Fruit fly (Drosophila melanogaster) whole organism, prepupa: ENCODE results near the gene CG6569.

Experiments used
- CG10631 ChIP-seq: fragments of 200-800 bp; sonication (Bioruptor generic); optimal IDR thresholded peaks from 2 replicates; lab custom pipeline; 2016; ENCODE audit warnings: missing biosample characterization, missing genetic modification characterization
- CG11294 ChIP-seq: fragments of 200-800 bp; sonication (Bioruptor generic); IDR thresholded peaks from 2 replicates; pipeline ENCODE4 v1.3.6; 2022; ENCODE audit warnings: missing biosample characterization, missing genetic modification characterization
- CG11762 ChIP-seq: fragments of 200-800 bp; sonication (Bioruptor generic); optimal IDR thresholded peaks from 3 replicates; lab custom pipeline; 2016; ENCODE audit warnings: missing biosample characterization, missing genetic modification characterization; ENCODE audit not compliant: insufficient read depth
- CG11902 ChIP-seq: fragments of 200-800 bp; sonication (Bioruptor generic); optimal IDR thresholded peaks from 3 replicates; lab custom pipeline; 2016; ENCODE audit warnings: missing biosample characterization, missing genetic modification characterization
- CG15336 ChIP-seq: fragments of 200-800 bp; sonication (Bioruptor generic); IDR thresholded peaks from 2 replicates; pipeline ENCODE4 v1.3.6; 2022; ENCODE audit warnings: missing biosample characterization, missing genetic modification characterization
- CG1621 ChIP-seq: fragments of 200-800 bp; sonication (Bioruptor generic); optimal IDR thresholded peaks from 3 replicates; lab custom pipeline; 2018; ENCODE audit warnings: missing biosample characterization, mild to moderate bottlenecking, missing genetic modification characterization
- CG16779 ChIP-seq: fragments of 200-800 bp; sonication (Bioruptor generic); optimal IDR thresholded peaks from 3 replicates; lab custom pipeline; 2017; ENCODE audit warnings: missing biosample characterization, mild to moderate bottlenecking, missing genetic modification characterization
- CG3032 ChIP-seq: fragments of 200-800 bp; optimal IDR thresholded peaks from 2 replicates; lab custom pipeline; 2019; ENCODE audit warnings: missing biosample characterization, mild to moderate bottlenecking, missing genetic modification characterization, moderate library complexity
- CG31627 ChIP-seq: fragments of 200-800 bp; sonication (Bioruptor generic); optimal IDR thresholded peaks from 3 replicates; lab custom pipeline; 2016; ENCODE audit warnings: missing biosample characterization, missing genetic modification characterization
- CG32006 ChIP-seq: fragments of 200-800 bp; sonication (Bioruptor generic); optimal IDR thresholded peaks from 3 replicates; lab custom pipeline; 2017; ENCODE audit warnings: missing biosample characterization, mild to moderate bottlenecking, missing genetic modification characterization
- CG34406 ChIP-seq: fragments of 200-800 bp; sonication (Bioruptor generic); optimal IDR thresholded peaks from 3 replicates; lab custom pipeline; 2016; ENCODE audit warnings: missing biosample characterization, missing genetic modification characterization
- CG3919 ChIP-seq: fragments of 200-800 bp; sonication (Bioruptor generic); optimal IDR thresholded peaks from 3 replicates; lab custom pipeline; 2016; ENCODE audit warnings: missing biosample characterization, missing genetic modification characterization
- CG4318 ChIP-seq: fragments of 200-800 bp; sonication (Bioruptor generic); optimal IDR thresholded peaks from 3 replicates; lab custom pipeline; 2017; ENCODE audit warnings: missing biosample characterization, mild to moderate bottlenecking, missing genetic modification characterization
- CG6163 ChIP-seq: fragments of 200-800 bp; sonication (Bioruptor generic); IDR thresholded peaks from 3 replicates; pipeline ENCODE4 v1.3.6; 2022; ENCODE audit warnings: missing biosample characterization, missing genetic modification characterization
- CG6792 ChIP-seq: fragments of 200-800 bp; sonication (Bioruptor generic); optimal IDR thresholded peaks from 3 replicates; lab custom pipeline; 2016; ENCODE audit warnings: missing biosample characterization, missing genetic modification characterization
- CG6808 ChIP-seq: fragments of 200-800 bp; sonication (Bioruptor generic); optimal IDR thresholded peaks from 3 replicates; lab custom pipeline; 2017; ENCODE audit warnings: missing biosample characterization, missing genetic modification characterization, mild to moderate bottlenecking, moderate library complexity, missing genetic modification reagents
- CG6854 ChIP-seq: fragments of 200-800 bp; sonication (Bioruptor generic); optimal IDR thresholded peaks from 2 replicates; lab custom pipeline; 2017; ENCODE audit warnings: missing biosample characterization, mild to moderate bottlenecking, missing genetic modification characterization
- CG7368 ChIP-seq: fragments of 200-800 bp; sonication (Bioruptor generic); optimal IDR thresholded peaks from 3 replicates; lab custom pipeline; 2016; ENCODE audit warnings: missing biosample characterization, missing genetic modification characterization
- CG8119 ChIP-seq: fragments of 200-800 bp; sonication (Bioruptor generic); IDR thresholded peaks from 3 replicates; pipeline ENCODE4 v1.3.6; 2022; ENCODE audit warnings: missing biosample characterization, missing genetic modification characterization
- CG9139 ChIP-seq: fragments of 200-800 bp; sonication (Bioruptor generic); optimal IDR thresholded peaks from 3 replicates; lab custom pipeline; 2017; ENCODE audit warnings: missing biosample characterization, mild to moderate bottlenecking, missing genetic modification characterization
- Eip75B ChIP-seq: fragments of 200-800 bp; sonication (Bioruptor generic); optimal IDR thresholded peaks from 3 replicates; lab custom pipeline; 2016; ENCODE audit warnings: missing biosample characterization, missing genetic modification characterization
- Eip78C ChIP-seq: fragments of 200-800 bp; sonication (Bioruptor generic); peaks from one replicate; lab custom pipeline; 2016; ENCODE audit warnings: missing biosample characterization, missing genetic modification characterization
- Eip93F ChIP-seq: fragments of 200-800 bp; sonication (Bioruptor generic); optimal IDR thresholded peaks from 2 replicates; lab custom pipeline; 2016; ENCODE audit warnings: missing biosample characterization, mild to moderate bottlenecking, missing genetic modification characterization
- Ets96B ChIP-seq: fragments of 200-800 bp; optimal IDR thresholded peaks from 2 replicates; lab custom pipeline; 2019; ENCODE audit warnings: missing biosample characterization, mild to moderate bottlenecking, missing genetic modification characterization, moderate library complexity
- Hr39 ChIP-seq: fragments of 200-800 bp; sonication (Bioruptor generic); optimal IDR thresholded peaks from 2 replicates; lab custom pipeline; 2016; ENCODE audit warnings: missing biosample characterization, missing genetic modification characterization
- Hr4 ChIP-seq: fragments of 200-800 bp; sonication (Bioruptor generic); optimal IDR thresholded peaks from 3 replicates; lab custom pipeline; 2016; ENCODE audit warnings: missing biosample characterization, missing genetic modification characterization
- Lpt ChIP-seq: fragments of 200-800 bp; sonication (Bioruptor generic); optimal IDR thresholded peaks from 3 replicates; lab custom pipeline; 2016; ENCODE audit warnings: missing biosample characterization, missing genetic modification characterization
- Met ChIP-seq: fragments of 200-800 bp; sonication (Bioruptor generic); optimal IDR thresholded peaks from 3 replicates; lab custom pipeline; 2016; ENCODE audit warnings: missing biosample characterization, missing genetic modification characterization
- OdsH ChIP-seq: fragments of 200-800 bp; sonication (Bioruptor generic); optimal IDR thresholded peaks from 3 replicates; lab custom pipeline; 2016; ENCODE audit warnings: missing biosample characterization, missing genetic modification characterization
- Smox ChIP-seq: fragments of 200-800 bp; sonication (Bioruptor generic); optimal IDR thresholded peaks from 3 replicates; lab custom pipeline; 2016; ENCODE audit warnings: missing biosample characterization, missing genetic modification characterization
- Sox102F ChIP-seq: fragments of 200-800 bp; sonication (Bioruptor generic); optimal IDR thresholded peaks from 2 replicates; lab custom pipeline; 2016; ENCODE audit warnings: missing biosample characterization, mild to moderate bottlenecking, missing genetic modification characterization
- Sox15 ChIP-seq: fragments of 200-800 bp; sonication (Bioruptor generic); optimal IDR thresholded peaks from 3 replicates; lab custom pipeline; 2016; ENCODE audit warnings: missing biosample characterization, missing genetic modification characterization
- achi ChIP-seq: fragments of 200-800 bp; sonication (Bioruptor generic); optimal IDR thresholded peaks from 3 replicates; lab custom pipeline; 2016; ENCODE audit warnings: missing biosample characterization, missing genetic modification characterization
- acj6 ChIP-seq: fragments of 200-800 bp; sonication (Bioruptor generic); optimal IDR thresholded peaks from 3 replicates; lab custom pipeline; 2016; ENCODE audit warnings: missing biosample characterization, missing genetic modification characterization
- cyc ChIP-seq: fragments of 200-800 bp; sonication (Bioruptor generic); optimal IDR thresholded peaks from 3 replicates; lab custom pipeline; 2016; ENCODE audit warnings: missing biosample characterization, missing genetic modification characterization
- dac ChIP-seq: fragments of 200-800 bp; sonication (Bioruptor generic); optimal IDR thresholded peaks from 2 replicates; lab custom pipeline; 2017; ENCODE audit warnings: missing biosample characterization, mild to moderate bottlenecking, missing genetic modification characterization
- dsx ChIP-seq: fragments of 200-800 bp; optimal IDR thresholded peaks from 3 replicates; lab custom pipeline; 2019; ENCODE audit warnings: missing biosample characterization, mild to moderate bottlenecking, missing genetic modification characterization, moderate library complexity; ENCODE audit not compliant: poor library complexity, severe bottlenecking
- eg ChIP-seq: fragments of 200-800 bp; sonication (Bioruptor generic); IDR thresholded peaks from 3 replicates; pipeline ENCODE4 v1.3.6; 2022; ENCODE audit warnings: missing biosample characterization, missing genetic modification characterization
- esn ChIP-seq: fragments of 200-800 bp; sonication (Bioruptor generic); optimal IDR thresholded peaks from 2 replicates; lab custom pipeline; 2016; ENCODE audit warnings: missing biosample characterization, mild to moderate bottlenecking, missing genetic modification characterization, moderate library complexity
- fd59A ChIP-seq: fragments of 200-800 bp; sonication (Bioruptor generic); optimal IDR thresholded peaks from 2 replicates; lab custom pipeline; 2017; ENCODE audit warnings: missing biosample characterization, mild to moderate bottlenecking, missing genetic modification characterization, missing genetic modification reagents
- fd85E ChIP-seq: fragments of 200-800 bp; sonication (Bioruptor generic); optimal IDR thresholded peaks from 3 replicates; lab custom pipeline; 2016; ENCODE audit warnings: missing biosample characterization, missing genetic modification characterization
- fkh ChIP-seq: fragments of 200-800 bp; sonication (Bioruptor generic); optimal IDR thresholded peaks from 3 replicates; lab custom pipeline; 2017; ENCODE audit warnings: missing biosample characterization, mild to moderate bottlenecking, missing genetic modification characterization, moderate library complexity
- lz ChIP-seq: fragments of 200-800 bp; sonication (Bioruptor generic); optimal IDR thresholded peaks from 3 replicates; lab custom pipeline; 2016; ENCODE audit warnings: missing biosample characterization, missing genetic modification characterization
- net ChIP-seq: fragments of 200-800 bp; sonication (Bioruptor generic); optimal IDR thresholded peaks from 3 replicates; lab custom pipeline; 2016; ENCODE audit warnings: missing biosample characterization, missing genetic modification characterization
- salr ChIP-seq, 2 experiments: fragments of 200-800 bp; sonication (Bioruptor generic); optimal IDR thresholded peaks; 3 replicates each; lab custom pipeline; 2016 to 2018; ENCODE audit warnings: missing biosample characterization in 2 of 2, missing genetic modification characterization in 2 of 2, mild to moderate bottlenecking in 1 of 2
- spab ChIP-seq: fragments of 200-800 bp; sonication (Bioruptor generic); optimal IDR thresholded peaks from 2 replicates; lab custom pipeline; 2017; ENCODE audit warnings: missing biosample characterization, mild to moderate bottlenecking, missing genetic modification characterization, missing genetic modification reagents
- ss ChIP-seq, 2 experiments: fragments of 200-800 bp; sonication (Bioruptor generic); optimal IDR thresholded peaks; 2 replicates in 1 of 2; 3 replicates in 1 of 2; lab custom pipeline; 2017 to 2018; ENCODE audit warnings: mild to moderate bottlenecking in 2 of 2, missing biosample characterization in 2 of 2, missing genetic modification characterization in 2 of 2, moderate library complexity in 1 of 2
- topi ChIP-seq: fragments of 200-800 bp; sonication (Bioruptor generic); optimal IDR thresholded peaks from 3 replicates; lab custom pipeline; 2016; ENCODE audit warnings: missing biosample characterization, missing genetic modification characterization
- vri ChIP-seq: fragments of 200-800 bp; sonication (Bioruptor generic); optimal IDR thresholded peaks from 3 replicates; lab custom pipeline; 2016; ENCODE audit warnings: missing biosample characterization, mild to moderate bottlenecking, missing genetic modification characterization

The CG6569 gene

DNA sequence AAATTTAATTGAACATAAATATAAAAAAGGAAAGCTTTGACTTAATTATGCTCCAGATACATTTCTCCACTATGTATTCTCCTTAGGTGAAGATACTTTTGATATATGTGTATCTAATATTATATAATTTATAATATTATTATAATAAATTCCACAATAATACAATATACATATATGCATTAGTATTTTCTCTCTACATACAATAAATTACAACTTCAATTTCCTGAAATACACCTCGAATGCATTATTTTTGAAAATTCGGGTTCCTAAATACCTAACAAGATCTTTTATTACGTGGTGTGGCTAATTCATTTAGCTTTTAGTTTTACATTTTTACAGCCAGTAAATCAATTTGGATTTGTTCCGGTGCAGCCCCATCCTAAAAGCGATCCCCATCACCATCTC, 37.4 kb downstream of the CG6569 start (continued):
- TF ChIP-seq topi (GFP tag; lab: Kevin White, UChicago): no peak
- no peak for TF ChIP-seq net (GFP tag; lab: Kevin White, UChicago)
- peak; percentile 62 to 66 for TF ChIP-seq ss (GFP tag; optimal IDR thresholded peaks at IDR 0.05; lab: Kevin White, UChicago)
- TF ChIP-seq Met (GFP tag; lab: Kevin White, UChicago): no peak
- no peak for TF ChIP-seq CG11902 (GFP tag; lab: Kevin White, UChicago)
- TF ChIP-seq eg: peak; percentile 19; the same call in 1 of the 3 replicates
- peak; percentile 62 for TF ChIP-seq Eip78C (GFP tag; lab: Kevin White, UChicago)
- no peak for TF ChIP-seq dac (GFP tag; lab: Kevin White, UChicago)
- TF ChIP-seq CG34406: peak; percentile 10
- TF ChIP-seq CG6808: peak; percentile 74
- TF ChIP-seq salr (GFP tag; optimal IDR thresholded peaks at IDR 0.05; lab: Kevin White, UChicago): peak in 1 of 2 experiments; percentile 70
- TF ChIP-seq esn: no peak
- TF ChIP-seq achi (GFP tag; lab: Kevin White, UChicago): peak; percentile 61
- TF ChIP-seq CG9139: no peak
- TF ChIP-seq Lpt (GFP tag; lab: Kevin White, UChicago): no peak
- TF ChIP-seq spab (GFP tag; lab: Kevin White, UChicago): peak; percentile 76
- TF ChIP-seq CG6163: no peak
- TF ChIP-seq fd85E (GFP tag; lab: Kevin White, UChicago): no peak
- peak; percentile 69 for TF ChIP-seq CG11762 (GFP tag; lab: Kevin White, UChicago)
- peak; percentile 78 for TF ChIP-seq Ets96B (tag; lab: Kevin White, UChicago)
- TF ChIP-seq CG8119 (GFP tag; lab: Robert Waterston, UW): peak; percentile 76
- peak; percentile 82 for TF ChIP-seq CG4318 (GFP tag; lab: Kevin White, UChicago)
- TF ChIP-seq CG32006: peak; percentile 91
- TF ChIP-seq CG11294: no peak
- no peak for TF ChIP-seq CG6854
- no peak for TF ChIP-seq Sox15 (GFP tag; lab: Kevin White, UChicago)
- TF ChIP-seq CG1621 (tag; lab: Kevin White, UChicago): peak; percentile 18
- TF ChIP-seq CG7368 (GFP tag; lab: Kevin White, UChicago): no peak
- TF ChIP-seq lz (GFP tag; lab: Kevin White, UChicago): no peak
- TF ChIP-seq dsx (GFP tag; lab: Kevin White, UChicago): peak; percentile 34
- TF ChIP-seq CG15336: peak; percentile 69
- TF ChIP-seq CG3032 (tag; lab: Kevin White, UChicago): peak; percentile 76
- no peak for TF ChIP-seq Sox102F (GFP tag; lab: Kevin White, UChicago)
- peak; percentile 10 for TF ChIP-seq fd59A (GFP tag; lab: Kevin White, UChicago)
- TF ChIP-seq fkh (GFP tag; lab: Kevin White, UChicago): no peak
- peak; percentile 58 for TF ChIP-seq CG3919
- TF ChIP-seq acj6: peak; percentile 15
- no peak for TF ChIP-seq Hr39
- TF ChIP-seq, all 60 proteins: peak for 29

dm6 chr3R:21829487-21829957, 38.2 kb downstream of the CG6569 start:
- TF ChIP-seq CG6808 (peak; percentile 13), OdsH (GFP tag; lab: Kevin White, UChicago) (no peak), esn (peak; percentile 48), Sox15 (GFP tag; lab: Kevin White, UChicago) (no peak), vri (GFP tag; lab: Kevin White, UChicago) (peak; percentile 98), CG9139 (no peak), topi (GFP tag; lab: Kevin White, UChicago) (peak; percentile 52), cyc (peak; percentile 35), dac (GFP tag; lab: Kevin White, UChicago) (no peak), Hr4 (peak; percentile 42), CG7368 (GFP tag; lab: Kevin White, UChicago) (no peak), eg (peak; percentile 21; the same call in 2 of the 3 replicates), CG16779 (tag; lab: Kevin White, UChicago) (no peak), Eip75B (GFP tag; lab: Kevin White, UChicago) (peak; percentile 54), CG4318 (GFP tag; lab: Kevin White, UChicago) (no peak), CG31627 (GFP tag; lab: Kevin White, UChicago) (peak; percentile 36), ss (GFP tag; optimal IDR thresholded peaks at IDR 0.05; lab: Kevin White, UChicago) (no peak), spab (GFP tag; lab: Kevin White, UChicago) (no peak), CG11294 (no peak), CG6792 (GFP tag; lab: Kevin White, UChicago) (no peak), acj6 (no peak), CG15336 (no peak), Eip93F (GFP tag; lab: Kevin White, UChicago) (peak; percentile 18), fd85E (GFP tag; lab: Kevin White, UChicago) (no peak), Smox (GFP tag; lab: Kevin White, UChicago) (peak; percentile 5), fd59A (GFP tag; lab: Kevin White, UChicago) (peak; percentile 36), CG10631 (peak; percentile 2), salr (GFP tag; optimal IDR thresholded peaks at IDR 0.05; lab: Kevin White, UChicago) (peak in 1 of 2 experiments; percentile 22)
